Fruit fly (Drosophila melanogaster) whole organism: ENCODE data around the gene CG1824.

Experiments used
- CG8478 ChIP-seq: fragments of >200 bp; optimal IDR thresholded peaks from 2 replicates; lab custom pipeline; 2018; ENCODE audit warnings: inconsistent platforms
- Dll ChIP-seq: fragments of >200 bp; optimal IDR thresholded peaks from 2 replicates; lab custom pipeline; 2017
- EcR ChIP-seq, 2 experiments: fragments of >200 bp; optimal IDR thresholded peaks; 2 replicates each; lab custom pipeline; 2017; ENCODE audit warnings: missing biosample characterization in 2 of 2, missing genetic modification characterization in 2 of 2, missing genetic modification reagents in 2 of 2
- pan ChIP-seq: fragments of >200 bp; optimal IDR thresholded peaks from 2 replicates; lab custom pipeline; 2017
- psq ChIP-seq: fragments of >200 bp; optimal IDR thresholded peaks from 2 replicates; lab custom pipeline; 2017
- usp ChIP-seq: fragments of >200 bp; optimal IDR thresholded peaks from 2 replicates; lab custom pipeline; 2017; ENCODE audit warnings: missing biosample characterization, missing genetic modification characterization, mixed read lengths

dm6 chrX:12615752-12616366 lies 20.4 kb upstream of the CG1824 start, which contains the start of gene CG11085:
- TF ChIP-seq pan (lab: Kevin White, UChicago), result no peak
- no peak for TF ChIP-seq usp
- TF ChIP-seq Dll (lab: Kevin White, UChicago), result no peak
- no peak for TF ChIP-seq psq (lab: Kevin White, UChicago)
- no peak for TF ChIP-seq CG8478 (lab: Kevin White, UChicago)
- no peak for TF ChIP-seq EcR (GFP tag; optimal IDR thresholded peaks at IDR 0.05; lab: Kevin White, UChicago)
